In genomic region chrV:20853581-20854161, ce11 we compare ENCODE assay signal across 4 worm cellular contexts.
A peak's percentile ranks its signal among the peaks of the same experiment; 100 is the strongest.
TF ChIP-seq lines count a peak whose summit lies in the region.

Gene F31D4.5 (plus strand): TSS chrV:20854071.

TF ChIP-seq in whole organism, L3 larva, 47 proteins besides CTCF, POLR2A, EP300 and RAD21:
- TF ChIP-seq elt-2 (tag; optimal IDR thresholded peaks at IDR 0.05; lab: Kevin White, UChicago) (peak; percentile 44), aly-2 (tag; optimal IDR thresholded peaks at IDR 0.05; lab: Kevin White, UChicago) (no peak)

TF ChIP-seq in whole organism, L4 larva, 104 proteins besides CTCF, POLR2A, EP300 and RAD21:
- TF ChIP-seq unc-62 (GFP tag; optimal IDR thresholded peaks at IDR 0.05 in 1 of 2; lab: Kevin White, UChicago) (peak in 1 of 2 experiments; percentile 81), unc-62 (tag; optimal IDR thresholded peaks at IDR 0.05; lab: Kevin White, UChicago) (no peak), daf-16 (GFP tag; optimal IDR thresholded peaks at IDR 0.05; lab: Kevin White, UChicago) (no peak), daf-16 (tag; optimal IDR thresholded peaks at IDR 0.05; lab: Kevin White, UChicago) (peak; percentile 56), unc-39 (tag; optimal IDR thresholded peaks at IDR 0.05; lab: Kevin White, UChicago) (no peak), F10B5.3 (tag; optimal IDR thresholded peaks at IDR 0.05; lab: Kevin White, UChicago) (no peak)

TF ChIP-seq in whole organism, late embryonic, 69 proteins besides CTCF, POLR2A, EP300 and RAD21:
- TF ChIP-seq pha-4 (tag; optimal IDR thresholded peaks at IDR 0.05; lab: Kevin White, UChicago), result no peak
- peak; percentile 39 for TF ChIP-seq unc-42 (tag; optimal IDR thresholded peaks at IDR 0.05; lab: Kevin White, UChicago)
- no peak for TF ChIP-seq ceh-22 (tag; optimal IDR thresholded peaks at IDR 0.05; lab: Kevin White, UChicago)
- no peak for TF ChIP-seq ref-2 (tag; optimal IDR thresholded peaks at IDR 0.05; lab: Kevin White, UChicago)
- no peak for TF ChIP-seq pros-1 (tag; optimal IDR thresholded peaks at IDR 0.05; lab: Kevin White, UChicago)
- TF ChIP-seq pat-9 (tag; optimal IDR thresholded peaks at IDR 0.05; lab: Kevin White, UChicago), result no peak
- no peak for TF ChIP-seq elt-4 (tag; optimal IDR thresholded peaks at IDR 0.05; lab: Kevin White, UChicago)
- peak; percentile 31 for TF ChIP-seq elt-2 (tag; optimal IDR thresholded peaks at IDR 0.05; lab: Kevin White, UChicago)
- TF ChIP-seq sox-2 (GFP tag; IDR thresholded peaks at IDR 0.05; lab: Robert Waterston, UW), result no peak
- no peak for TF ChIP-seq ceh-30 (tag; optimal IDR thresholded peaks at IDR 0.05; lab: Kevin White, UChicago)
- no peak for TF ChIP-seq pha-2 (tag; optimal IDR thresholded peaks at IDR 0.05; lab: Kevin White, UChicago)
- TF ChIP-seq C08G9.2 (tag; optimal IDR thresholded peaks at IDR 0.05; lab: Kevin White, UChicago), result no peak
- TF ChIP-seq lin-11 (tag; optimal IDR thresholded peaks at IDR 0.05; lab: Kevin White, UChicago), result no peak
- no peak for TF ChIP-seq ets-4 (tag; optimal IDR thresholded peaks at IDR 0.05; lab: Kevin White, UChicago)
- no peak for TF ChIP-seq ztf-16 (tag; optimal IDR thresholded peaks at IDR 0.05; lab: Kevin White, UChicago)
- TF ChIP-seq dmd-4 (tag; optimal IDR thresholded peaks at IDR 0.05; lab: Kevin White, UChicago; ENCODE audit: borderline replicate concordance), result no peak
TF ChIP-seq in whole organism, late embryonic: peak in this region for 2.

TF ChIP-seq in whole organism, mixed stage, embryonic, 35 proteins besides CTCF, POLR2A, EP300 and RAD21:
- TF ChIP-seq tbx-8 (GFP tag; optimal IDR thresholded peaks at IDR 0.05; lab: Kevin White, UChicago) (no peak), ces-1 (GFP tag; optimal IDR thresholded peaks at IDR 0.05; lab: Kevin White, UChicago) (peak; percentile 64), elt-3 (tag; optimal IDR thresholded peaks at IDR 0.05; lab: Kevin White, UChicago) (peak; percentile 90), cnd-1 (tag; optimal IDR thresholded peaks at IDR 0.05; lab: Kevin White, UChicago) (no peak)
